Fruit fly (Drosophila melanogaster) whole organism, embryonic: ENCODE data around the gene CG13894.
A peak's percentile ranks its signal among the peaks of the same experiment; 100 is the strongest.

Experiments
- BEAF-32 ChIP-seq: fragments of 200-800 bp; sonication (Bioruptor generic); optimal IDR thresholded peaks from 3 replicates; lab custom pipeline; 2017; ENCODE audit warnings: missing biosample characterization, missing genetic modification characterization, mild to moderate bottlenecking, moderate library complexity, missing genetic modification reagents
- CG10147 ChIP-seq: fragments of 200-800 bp; sonication (Bioruptor generic); optimal IDR thresholded peaks from 2 replicates; lab custom pipeline; 2019; ENCODE audit warnings: missing biosample characterization, mild to moderate bottlenecking, missing genetic modification characterization, moderate library complexity
- CG10431 ChIP-seq: fragments of 200-800 bp; sonication (Bioruptor generic); optimal IDR thresholded peaks from 3 replicates; lab custom pipeline; 2018; ENCODE audit warnings: missing biosample characterization, mild to moderate bottlenecking, missing genetic modification characterization
- CG10565 ChIP-seq: fragments of 200-800 bp; sonication (Bioruptor generic); optimal IDR thresholded peaks from 3 replicates; lab custom pipeline; 2016; ENCODE audit warnings: missing biosample characterization, mild to moderate bottlenecking, missing genetic modification characterization
- CG10979 ChIP-seq: fragments of 200-800 bp; sonication (Bioruptor generic); optimal IDR thresholded peaks from 2 replicates; lab custom pipeline; 2018; ENCODE audit warnings: missing biosample characterization, mild to moderate bottlenecking, missing genetic modification characterization, moderate library complexity
- CG11695 ChIP-seq: fragments of 200-800 bp; sonication (Bioruptor generic); IDR thresholded peaks from 3 replicates; pipeline ENCODE4 v1.3.6; 2022; ENCODE audit warnings: missing biosample characterization, missing genetic modification characterization
- CG11696 ChIP-seq: fragments of 200-800 bp; sonication (Bioruptor generic); IDR thresholded peaks from 2 replicates; pipeline ENCODE4 v1.3.6; 2022; ENCODE audit warnings: missing biosample characterization, missing genetic modification characterization
- CG12104 ChIP-seq: fragments of 200-800 bp; sonication (Bioruptor generic); optimal IDR thresholded peaks from 3 replicates; lab custom pipeline; 2016; ENCODE audit warnings: missing biosample characterization, missing genetic modification characterization
- CG13123 ChIP-seq: fragments of 200-800 bp; sonication (Bioruptor generic); optimal IDR thresholded peaks from 2 replicates; lab custom pipeline; 2016; ENCODE audit warnings: missing biosample characterization, missing genetic modification characterization
- CG15269 ChIP-seq: fragments of 200-800 bp; sonication (Bioruptor generic); optimal IDR thresholded peaks from 2 replicates; lab custom pipeline; 2018; ENCODE audit warnings: missing biosample characterization, mild to moderate bottlenecking, missing genetic modification characterization, moderate library complexity
- CG15601 ChIP-seq: fragments of 200-800 bp; sonication (Bioruptor generic); optimal IDR thresholded peaks from 3 replicates; lab custom pipeline; 2019; ENCODE audit warnings: missing biosample characterization, mild to moderate bottlenecking, missing genetic modification characterization, moderate library complexity
- CG1602 ChIP-seq: fragments of 200-800 bp; sonication (Bioruptor generic); optimal IDR thresholded peaks from 3 replicates; lab custom pipeline; 2016; ENCODE audit warnings: missing biosample characterization, missing genetic modification characterization
- CG16863 ChIP-seq: fragments of 200-800 bp; sonication (Bioruptor generic); optimal IDR thresholded peaks from 3 replicates; lab custom pipeline; 2016; ENCODE audit warnings: missing biosample characterization, missing genetic modification characterization
- CG17186 ChIP-seq: fragments of 200-800 bp; sonication (Bioruptor generic); optimal IDR thresholded peaks from 3 replicates; lab custom pipeline; 2017; ENCODE audit warnings: missing biosample characterization, missing genetic modification reagents, missing genetic modification characterization
- CG17385 ChIP-seq: fragments of 200-800 bp; sonication (Bioruptor generic); optimal IDR thresholded peaks from 3 replicates; lab custom pipeline; 2018; ENCODE audit warnings: missing biosample characterization, mild to moderate bottlenecking, missing genetic modification characterization
- CG18262 ChIP-seq: fragments of 200-800 bp; optimal IDR thresholded peaks from 3 replicates; lab custom pipeline; 2019; ENCODE audit warnings: missing biosample characterization, mild to moderate bottlenecking, missing genetic modification characterization, moderate library complexity
- CG32767 ChIP-seq: fragments of 200-800 bp; sonication (Bioruptor generic); IDR thresholded peaks from 2 replicates; pipeline ENCODE4 v1.3.6; 2022; ENCODE audit warnings: missing biosample characterization, missing genetic modification characterization
- CG4328 ChIP-seq: fragments of 200-800 bp; sonication (Bioruptor generic); optimal IDR thresholded peaks from 3 replicates; lab custom pipeline; 2017; ENCODE audit warnings: missing biosample characterization, missing genetic modification reagents, missing genetic modification characterization
- CG5953 ChIP-seq: fragments of 200-800 bp; sonication (Bioruptor generic); IDR thresholded peaks from 2 replicates; pipeline ENCODE4 v1.3.6; 2022; ENCODE audit warnings: missing biosample characterization, missing genetic modification characterization
- CG6791 ChIP-seq: fragments of 200-800 bp; sonication (Bioruptor generic); IDR thresholded peaks from 3 replicates; pipeline ENCODE4 v1.3.6; 2022; ENCODE audit warnings: missing biosample characterization, missing genetic modification characterization; ENCODE audit not compliant: partially characterized antibody
- CG7928 ChIP-seq: fragments of 200-800 bp; sonication (Bioruptor generic); optimal IDR thresholded peaks from 2 replicates; lab custom pipeline; 2017; ENCODE audit warnings: missing biosample characterization, mild to moderate bottlenecking, missing genetic modification characterization
- CG7963 ChIP-seq: fragments of 200-800 bp; sonication (Bioruptor generic); IDR thresholded peaks from 3 replicates; pipeline ENCODE4 v1.3.6; 2022; ENCODE audit warnings: missing biosample characterization, missing genetic modification characterization; ENCODE audit not compliant: partially characterized antibody
- CG7987 ChIP-seq: fragments of 200-800 bp; sonication (Bioruptor generic); optimal IDR thresholded peaks from 2 replicates; lab custom pipeline; 2018; ENCODE audit warnings: missing biosample characterization, mild to moderate bottlenecking, missing genetic modification characterization, moderate library complexity
- CG8089 ChIP-seq: fragments of 200-800 bp; sonication (Bioruptor generic); optimal IDR thresholded peaks from 3 replicates; lab custom pipeline; 2016; ENCODE audit warnings: missing biosample characterization, missing genetic modification characterization
- CG9609 ChIP-seq: fragments of 200-800 bp; sonication (Bioruptor generic); optimal IDR thresholded peaks from 3 replicates; lab custom pipeline; 2016; ENCODE audit warnings: missing biosample characterization, missing genetic modification characterization
- D19B ChIP-seq: fragments of 200-800 bp; sonication (Bioruptor generic); optimal IDR thresholded peaks from 2 replicates; lab custom pipeline; 2017; ENCODE audit warnings: missing biosample characterization, mild to moderate bottlenecking, missing genetic modification characterization
- Doc3 ChIP-seq: fragments of 200-800 bp; sonication (Bioruptor generic); IDR thresholded peaks from 3 replicates; pipeline ENCODE4 v1.3.6; 2022; ENCODE audit warnings: missing biosample characterization, missing genetic modification characterization; ENCODE audit not compliant: partially characterized antibody
- Dp ChIP-seq: fragments of 200-800 bp; sonication (Bioruptor generic); optimal IDR thresholded peaks from 2 replicates; lab custom pipeline; 2018; ENCODE audit warnings: missing biosample characterization, mild to moderate bottlenecking, missing genetic modification characterization, moderate library complexity
- Fer2 ChIP-seq: fragments of 200-800 bp; sonication (Bioruptor generic); optimal IDR thresholded peaks from 2 replicates; lab custom pipeline; 2018; ENCODE audit warnings: missing biosample characterization, mild to moderate bottlenecking, missing genetic modification characterization, moderate library complexity
- Hey ChIP-seq: fragments of 200-800 bp; sonication (Bioruptor generic); optimal IDR thresholded peaks from 3 replicates; lab custom pipeline; 2018; ENCODE audit warnings: missing biosample characterization, mild to moderate bottlenecking, missing genetic modification characterization
- HmgZ ChIP-seq: fragments of 200-800 bp; sonication (Bioruptor generic); optimal IDR thresholded peaks from 2 replicates; lab custom pipeline; 2018; ENCODE audit warnings: missing biosample characterization, mild to moderate bottlenecking, missing genetic modification characterization
- Jarid2 ChIP-seq: fragments of 200-800 bp; sonication (Bioruptor generic); optimal IDR thresholded peaks from 3 replicates; lab custom pipeline; 2017; ENCODE audit warnings: mild to moderate bottlenecking, missing biosample characterization, missing genetic modification reagents, missing genetic modification characterization
- Mrtf ChIP-seq: fragments of 200-800 bp; sonication (Bioruptor generic); IDR thresholded peaks from 3 replicates; pipeline ENCODE4 v1.3.6; 2022; ENCODE audit warnings: missing biosample characterization, missing genetic modification characterization
- Neu2 ChIP-seq: fragments of 200-800 bp; sonication (Bioruptor generic); optimal IDR thresholded peaks from 3 replicates; lab custom pipeline; 2016; ENCODE audit warnings: missing biosample characterization, missing genetic modification characterization, borderline replicate concordance
- Opbp ChIP-seq: fragments of 200-800 bp; sonication (Bioruptor generic); IDR thresholded peaks from 3 replicates; pipeline ENCODE4 v1.3.6; 2022; ENCODE audit warnings: missing biosample characterization, missing genetic modification characterization; ENCODE audit not compliant: partially characterized antibody
- Side ChIP-seq: fragments of 200-800 bp; sonication (Bioruptor generic); optimal IDR thresholded peaks from 2 replicates; lab custom pipeline; 2016; ENCODE audit warnings: missing biosample characterization, missing genetic modification characterization
- Sin3A ChIP-seq: fragments of >200 bp; optimal IDR thresholded peaks from 2 replicates; lab custom pipeline; 2018
- ara ChIP-seq: fragments of 200-800 bp; sonication (Bioruptor generic); IDR thresholded peaks from 2 replicates; pipeline ENCODE4 v1.3.6; 2022; ENCODE audit warnings: missing biosample characterization, missing genetic modification characterization
- dan ChIP-seq: fragments of 200-800 bp; sonication (Bioruptor generic); IDR thresholded peaks from 2 replicates; pipeline ENCODE4 v1.3.6; 2022; ENCODE audit warnings: missing biosample characterization, missing genetic modification characterization
- dati ChIP-seq: fragments of 200-800 bp; sonication (Bioruptor generic); IDR thresholded peaks from 2 replicates; pipeline ENCODE4 v1.3.6; 2022; ENCODE audit warnings: missing biosample characterization, missing genetic modification characterization
- exex ChIP-seq: fragments of 200-800 bp; sonication (Bioruptor generic); optimal IDR thresholded peaks from 4 replicates; lab custom pipeline; 2018; ENCODE audit warnings: missing biosample characterization, mild to moderate bottlenecking, missing genetic modification characterization, moderate library complexity
- h ChIP-seq: fragments of >200 bp; optimal IDR thresholded peaks from 2 replicates; lab custom pipeline; 2017
- ind ChIP-seq: fragments of 200-800 bp; sonication (Bioruptor generic); optimal IDR thresholded peaks from 3 replicates; lab custom pipeline; 2016; ENCODE audit warnings: missing biosample characterization, missing genetic modification characterization
- pum ChIP-seq: fragments of 200-800 bp; sonication (Bioruptor generic); optimal IDR thresholded peaks from 2 replicates; lab custom pipeline; 2016; ENCODE audit warnings: missing biosample characterization, missing genetic modification characterization
- row ChIP-seq: fragments of 200-800 bp; sonication (Bioruptor generic); IDR thresholded peaks from 3 replicates; pipeline ENCODE4 v1.3.6; 2022; ENCODE audit warnings: missing biosample characterization, missing genetic modification characterization
- sens-2 ChIP-seq: fragments of 200-800 bp; sonication (Bioruptor generic); IDR thresholded peaks from 2 replicates; pipeline ENCODE4 v1.3.6; 2022; ENCODE audit warnings: missing biosample characterization, missing genetic modification characterization
- sqz ChIP-seq: fragments of 200-800 bp; sonication (Bioruptor generic); optimal IDR thresholded peaks from 3 replicates; lab custom pipeline; 2018; ENCODE audit warnings: missing biosample characterization, mild to moderate bottlenecking, missing genetic modification characterization
- ssp ChIP-seq: fragments of 200-800 bp; sonication (Bioruptor generic); IDR thresholded peaks from 2 replicates; pipeline ENCODE4 v1.3.6; 2022; ENCODE audit warnings: missing biosample characterization, missing genetic modification characterization
- wor ChIP-seq: fragments of 200-800 bp; sonication (Bioruptor generic); IDR thresholded peaks from 2 replicates; pipeline ENCODE4 v1.3.6; 2022; ENCODE audit warnings: missing biosample characterization, missing genetic modification characterization
- z ChIP-seq: fragments of 200-800 bp; sonication (Bioruptor generic); IDR thresholded peaks from 3 replicates; pipeline ENCODE4 v1.3.6; 2022; ENCODE audit warnings: missing biosample characterization, missing genetic modification characterization
- zfh2 ChIP-seq: fragments of 200-800 bp; sonication (Bioruptor generic); optimal IDR thresholded peaks from 2 replicates; lab custom pipeline; 2016; ENCODE audit warnings: missing biosample characterization, missing genetic modification characterization

The CG13894 gene

DNA sequence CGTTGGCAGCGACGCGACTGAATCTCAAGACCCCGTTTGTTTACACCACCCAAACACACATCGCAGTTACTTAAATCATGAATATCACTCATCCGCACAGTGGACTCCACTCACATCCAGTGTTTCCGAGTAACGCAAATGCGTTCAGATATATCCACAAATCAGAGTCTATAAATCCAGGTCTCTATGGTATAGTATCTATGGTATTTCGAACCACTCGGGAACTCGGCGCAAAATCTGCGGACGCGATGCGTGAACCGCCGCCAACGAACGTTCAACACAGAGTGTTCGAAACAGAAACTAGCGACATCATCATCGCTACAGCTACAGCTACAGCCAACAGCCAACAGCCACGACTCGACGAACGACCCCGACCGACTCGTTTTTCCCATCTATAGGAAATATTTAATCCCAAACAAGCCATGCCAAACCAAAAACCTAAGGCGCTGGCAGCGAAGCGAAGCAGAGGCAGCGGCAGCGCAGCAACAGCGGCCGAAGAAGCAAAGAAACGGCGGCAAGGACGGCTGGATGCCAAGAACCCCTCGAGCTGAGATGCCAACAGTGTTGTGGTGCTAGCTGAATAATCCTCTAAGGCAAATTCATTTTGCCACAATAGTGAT is at the start of gene CG13894 (continued):
- TF ChIP-seq exex (no peak), HmgZ (tag; lab: Kevin White, UChicago) (no peak), CG10565 (GFP tag; lab: Kevin White, UChicago) (no peak), CG17186 (GFP tag; lab: Kevin White, UChicago) (no peak), z (peak; percentile 68; the same call in 1 of the 3 replicates), Hey (tag; lab: Kevin White, UChicago) (no peak), CG7963 (GFP tag; lab: Robert Waterston, UW) (no peak), CG10979 (peak; percentile 53), CG17385 (GFP tag; lab: Kevin White, UChicago) (no peak), Dp (GFP tag; lab: Kevin White, UChicago) (no peak), BEAF-32 (GFP tag; lab: Kevin White, UChicago) (no peak), ssp (GFP tag; lab: Robert Waterston, UW) (no peak), D19B (GFP tag; lab: Kevin White, UChicago) (no peak), dati (GFP tag; lab: Robert Waterston, UW) (no peak), sqz (GFP tag; lab: Kevin White, UChicago) (no peak), CG15601 (tag; lab: Kevin White, UChicago) (no peak), Side (no peak), CG10431 (no peak), CG1602 (GFP tag; lab: Kevin White, UChicago) (no peak), dan (no peak), CG15269 (tag; lab: Kevin White, UChicago) (no peak), Fer2 (tag; lab: Kevin White, UChicago) (no peak), CG9609 (GFP tag; lab: Kevin White, UChicago) (no peak), CG18262 (no peak), sens-2 (GFP tag; lab: Robert Waterston, UW) (0 out of 2 replicates have a peak, but pooled peaks have one; percentile 22), Jarid2 (peak; percentile 63), CG11696 (GFP tag; lab: Robert Waterston, UW) (no peak), wor (GFP tag; lab: Robert Waterston, UW) (no peak), CG11695 (GFP tag; lab: Robert Waterston, UW) (peak; percentile 13; the same call in 1 of the 3 replicates), ara (GFP tag; lab: Robert Waterston, UW) (no peak), CG7928 (GFP tag; lab: Kevin White, UChicago) (no peak), CG7987 (GFP tag; lab: Kevin White, UChicago) (no peak), pum (GFP tag; lab: Kevin White, UChicago) (no peak), Opbp (GFP tag; lab: Robert Waterston, UW) (no peak), CG5953 (GFP tag; lab: Robert Waterston, UW) (no peak), CG13123 (no peak), zfh2 (GFP tag; lab: Kevin White, UChicago) (no peak), h (lab: Kevin White, UChicago) (no peak), CG6791 (GFP tag; lab: Robert Waterston, UW) (peak; percentile 88), ind (GFP tag; lab: Kevin White, UChicago) (no peak), Neu2 (GFP tag; lab: Kevin White, UChicago) (no peak), CG4328 (no peak), CG16863 (no peak), Sin3A (no peak), CG12104 (GFP tag; lab: Kevin White, UChicago) (no peak), CG8089 (GFP tag; lab: Kevin White, UChicago) (no peak), Doc3 (GFP tag; lab: Robert Waterston, UW) (no peak), Mrtf (GFP tag; lab: Robert Waterston, UW) (no peak), CG32767 (GFP tag; lab: Robert Waterston, UW) (no peak; the same call in 1 of the 2 replicates), CG10147 (GFP tag; lab: Kevin White, UChicago) (no peak), row (GFP tag; lab: Robert Waterston, UW) (no peak)
